Worm (Caenorhabditis elegans) whole organism, early embryonic: Measurements from ENCODE around the gene F07C6.3.

Experiments used
- ceh-13 ChIP-seq: fragments of 200-800 bp; sonication (Bioruptor generic); optimal IDR thresholded peaks from 2 replicates; lab custom pipeline; 2018; ENCODE audit warnings: mild to moderate bottlenecking, missing genetic modification characterization, missing compliant biosample characterization
- ceh-36 ChIP-seq: sonication (generic microtip); optimal IDR thresholded peaks from 2 replicates; lab custom pipeline; 2016; ENCODE audit warnings: missing genetic modification characterization, inconsistent platforms, missing compliant biosample characterization
- flt-1 ChIP-seq: fragments of 200-800 bp; sonication (Bioruptor generic); IDR thresholded peaks from 2 replicates; pipeline ENCODE4 v1.3.6; 2022; ENCODE audit warnings: missing genetic modification characterization, missing compliant biosample characterization
- hmg-4 ChIP-seq: fragments of 200-800 bp; sonication (Bioruptor generic); optimal IDR thresholded peaks from 2 replicates; lab custom pipeline; 2018; ENCODE audit warnings: mild to moderate bottlenecking, missing genetic modification characterization, missing compliant biosample characterization
- scrt-1 ChIP-seq: fragments of 200-800 bp; sonication (Bioruptor generic); IDR thresholded peaks from 2 replicates; pipeline ENCODE4 v1.3.6; 2022; ENCODE audit warnings: missing genetic modification characterization, missing compliant biosample characterization
- sea-1 ChIP-seq: fragments of 200-800 bp; sonication (Bioruptor generic); conservative IDR thresholded peaks from 2 replicates; pipeline ENCODE4 v1.3.6; 2022; ENCODE audit warnings: missing genetic modification characterization, missing compliant biosample characterization
- tbx-11 ChIP-seq: fragments of 200-800 bp; sonication (Bioruptor generic); IDR thresholded peaks from 2 replicates; pipeline ENCODE4 v1.3.6; 2022; ENCODE audit warnings: missing genetic modification characterization, missing compliant biosample characterization
- tbx-37 ChIP-seq: fragments of 200-800 bp; sonication (Bioruptor generic); conservative IDR thresholded peaks from 2 replicates; pipeline ENCODE4 v1.3.6; 2022; ENCODE audit warnings: missing genetic modification reagents, missing genetic modification characterization, missing compliant biosample characterization

The F07C6.3 gene

ce11 chrIV:12834417-12834731 is 45.3 kb downstream of the F07C6.3 start:
- TF ChIP-seq scrt-1 (no peak), tbx-37 (GFP tag; lab: Robert Waterston, UW) (no peak)

- no peak for TF ChIP-seq ceh-13
- no peak for TF ChIP-seq flt-1 (GFP tag; lab: Robert Waterston, UW)
- no peak for TF ChIP-seq tbx-11 (GFP tag; lab: Robert Waterston, UW)
Observed at ce11 chrIV:12835363-12835762, 46.3 kb downstream of the F07C6.3 start.

- TF ChIP-seq flt-1 (GFP tag; lab: Robert Waterston, UW) (no peak), hmg-4 (GFP tag; lab: Kevin White, UChicago) (no peak), sea-1 (no peak), ceh-36 (no peak)
Observed at ce11 chrIV:12836208-12836607, 47.2 kb downstream of the F07C6.3 start, which contains the start of gene M02B1.3. M02B1.3 (plus strand) TSS chrIV:12836508.
